Fruit fly (Drosophila melanogaster): ENCODE data around the gene CG7215.

Gene CG7215

DNA sequence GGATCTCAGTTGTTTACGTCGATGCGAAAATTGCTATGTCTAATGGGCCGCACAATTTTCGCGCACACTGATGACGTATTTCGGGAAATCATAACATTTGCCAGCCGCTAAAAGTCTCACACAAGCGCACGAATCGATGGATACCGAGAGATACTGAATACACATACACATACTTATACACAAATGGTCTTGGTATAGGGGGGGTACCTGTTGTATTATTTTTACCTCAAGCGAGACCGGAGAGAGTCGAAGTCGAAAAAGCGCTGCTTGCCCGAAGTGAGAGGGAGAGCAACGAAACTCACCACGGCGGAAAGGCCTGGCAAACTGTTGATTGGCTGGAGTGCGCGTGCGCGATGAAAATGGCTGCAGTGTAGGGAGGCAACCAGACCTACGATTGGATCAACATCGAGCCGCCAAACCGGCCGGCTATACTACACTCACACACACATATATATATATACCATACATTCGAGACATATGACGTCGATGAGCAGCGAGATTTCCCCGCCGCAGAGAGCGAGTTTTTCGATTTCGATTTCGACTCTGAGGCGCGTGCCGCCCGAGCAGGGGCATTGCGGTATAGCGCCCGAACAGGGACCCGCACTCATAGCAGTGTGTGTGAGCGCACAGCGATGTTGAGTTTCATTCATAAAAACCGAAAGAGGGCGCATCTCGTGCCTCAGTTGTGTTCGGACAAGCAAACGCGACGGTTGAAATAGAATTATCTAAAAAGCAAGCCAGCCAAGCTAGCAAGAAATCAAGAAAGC is 45.5 kb downstream of the CG7215 start (continued):
- TF ChIP-seq tll (GFP tag; optimal IDR thresholded peaks at IDR 0.05) (no peak), CG1647 (GFP tag; optimal IDR thresholded peaks at IDR 0.05) (no peak), NC2β (GFP tag; optimal IDR thresholded peaks at IDR 0.05) (peak; percentile 13), CG8944 (GFP tag; optimal IDR thresholded peaks at IDR 0.05) (no peak), CG13123 (GFP tag; optimal IDR thresholded peaks at IDR 0.05) (no peak), CG17829 (tag; optimal IDR thresholded peaks at IDR 0.05) (peak; percentile 22), CG1024 (GFP tag; IDR thresholded peaks at IDR 0.05) (no peak), Vsx1 (GFP tag; optimal IDR thresholded peaks at IDR 0.05) (no peak), CG4617 (GFP tag; optimal IDR thresholded peaks at IDR 0.05; ENCODE audit: borderline replicate concordance) (no peak), CG4424 (GFP tag; optimal IDR thresholded peaks at IDR 0.05) (no peak), Sry-β (GFP tag; optimal IDR thresholded peaks at IDR 0.05) (no peak), dati (GFP tag; IDR thresholded peaks at IDR 0.05) (no peak), CG4360 (GFP tag; IDR thresholded peaks at IDR 0.05) (no peak), CG6254 (GFP tag; optimal IDR thresholded peaks at IDR 0.05) (no peak), CG11085 (GFP tag; IDR thresholded peaks at IDR 0.05) (no peak), Nf-YC (tag; optimal IDR thresholded peaks at IDR 0.05) (peak; percentile 99), slbo (GFP tag; IDR thresholded peaks at IDR 0.05) (no peak), CG3838 (GFP tag; optimal IDR thresholded peaks at IDR 0.05) (no peak), run (tag; optimal IDR thresholded peaks at IDR 0.05) (no peak), Atf-2 (GFP tag; optimal IDR thresholded peaks at IDR 0.05) (no peak), Pdp1 (GFP tag; optimal IDR thresholded peaks at IDR 0.05) (no peak), CG2712 (tag; optimal IDR thresholded peaks at IDR 0.05) (no peak), CG15696 (tag; optimal IDR thresholded peaks at IDR 0.05) (no peak), HHEX (GFP tag; optimal IDR thresholded peaks at IDR 0.05) (no peak), CG13287 (GFP tag; IDR thresholded peaks at IDR 0.05; ENCODE audit: partially characterized antibody) (peak; percentile 51), CG13296 (GFP tag; optimal IDR thresholded peaks at IDR 0.05) (no peak), CG10267 (tag; optimal IDR thresholded peaks at IDR 0.05) (no peak), CG12236 (GFP tag; optimal IDR thresholded peaks at IDR 0.05) (no peak), lab (GFP tag; optimal IDR thresholded peaks at IDR 0.05) (peak; percentile 41), en (GFP tag; optimal IDR thresholded peaks at IDR 0.05) (no peak), sc (optimal IDR thresholded peaks at IDR 0.05) (no peak), sc (GFP tag; optimal IDR thresholded peaks at IDR 0.05) (no peak), dmrt11E (tag; optimal IDR thresholded peaks at IDR 0.05) (no peak), Elba2 (GFP tag; optimal IDR thresholded peaks at IDR 0.05) (no peak), CG8281 (tag; optimal IDR thresholded peaks at IDR 0.05) (no peak), CG17802 (tag; optimal IDR thresholded peaks at IDR 0.05) (no peak), so (GFP tag; IDR thresholded peaks at IDR 0.05) (peak; percentile 31; the same call in 1 of the 3 replicates), unc-4 (GFP tag; IDR thresholded peaks at IDR 0.05; ENCODE audit: partially characterized antibody) (no peak), HmgZ (tag; optimal IDR thresholded peaks at IDR 0.05) (no peak), ind (GFP tag; optimal IDR thresholded peaks at IDR 0.05) (no peak), CG4730 (GFP tag; IDR thresholded peaks at IDR 0.05) (no peak), Ssrp (tag; optimal IDR thresholded peaks at IDR 0.05) (no peak), grn (GFP tag; optimal IDR thresholded peaks at IDR 0.05) (no peak), gcm2 (GFP tag; optimal IDR thresholded peaks at IDR 0.05) (no peak), Abd-B (GFP tag; optimal IDR thresholded peaks at IDR 0.05) (no peak), gsb-n (tag; optimal IDR thresholded peaks at IDR 0.05) (no peak), ems (GFP tag; optimal IDR thresholded peaks at IDR 0.05) (no peak), fd64A (GFP tag; optimal IDR thresholded peaks at IDR 0.05) (no peak), z (GFP tag; IDR thresholded peaks at IDR 0.05) (peak; percentile 7; the same call in 1 of the 3 replicates), CG10462 (GFP tag; optimal IDR thresholded peaks at IDR 0.05) (no peak)
